Worm (Caenorhabditis elegans) whole organism, early embryonic: Measurements from ENCODE around the gene fip-5.

ENCODE experiments used
- aly-1 ChIP-seq: sonication (generic microtip); optimal IDR thresholded peaks from 2 replicates; lab custom pipeline; 2016; ENCODE audit warnings: missing genetic modification characterization, missing compliant biosample characterization
- ama-1 ChIP-seq: fragments of 150-350 bp; optimal IDR thresholded peaks from 2 replicates; lab custom pipeline; 2014
- ceh-36 ChIP-seq: sonication (generic microtip); optimal IDR thresholded peaks from 2 replicates; lab custom pipeline; 2016; ENCODE audit warnings: missing genetic modification characterization, inconsistent platforms, missing compliant biosample characterization

ce11 chrX:10318437-10318836 lies 15.9 kb downstream of the fip-5 start:
- no peak for TF ChIP-seq ceh-36 (tag; lab: Kevin White, UChicago)
- no peak for TF ChIP-seq aly-1 (tag; lab: Kevin White, UChicago)
- no peak for TF ChIP-seq ama-1
